Fruit fly (Drosophila melanogaster) whole organism, wandering third instar larva: ENCODE data around the gene CG32188.
A peak's percentile ranks its signal among the peaks of the same experiment; 100 is the strongest.

ENCODE experiments used
- CG9705 ChIP-seq: fragments of 200-800 bp; sonication (Bioruptor generic); optimal IDR thresholded peaks from 2 replicates; lab custom pipeline; 2018; ENCODE audit warnings: missing biosample characterization, mild to moderate bottlenecking, missing genetic modification characterization
- CrebA ChIP-seq: fragments of 200-800 bp; sonication (Bioruptor generic); optimal IDR thresholded peaks from 2 replicates; lab custom pipeline; 2016; ENCODE audit warnings: missing biosample characterization, mild to moderate bottlenecking, missing genetic modification characterization, borderline replicate concordance
- Dfd ChIP-seq: fragments of >200 bp; optimal IDR thresholded peaks from 2 replicates; lab custom pipeline; 2017; ENCODE audit warnings: missing biosample characterization, missing genetic modification characterization
- Myc ChIP-seq: fragments of >200 bp; optimal IDR thresholded peaks from 2 replicates; lab custom pipeline; 2017
- Rel ChIP-seq, 2 experiments: fragments of 200-800 bp; sonication (Bioruptor generic) in 1 of 2; optimal IDR thresholded peaks; 2 replicates in 1 of 2; 3 replicates in 1 of 2; lab custom pipeline; 2016 to 2019; ENCODE audit warnings: mild to moderate bottlenecking in 2 of 2, missing biosample characterization in 2 of 2, missing genetic modification characterization in 2 of 2, moderate library complexity in 1 of 2
- Vsx2 ChIP-seq: fragments of 200-300, 225-300 bp; sonication (Bioruptor generic); optimal IDR thresholded peaks from 2 replicates; lab custom pipeline; 2018; ENCODE audit warnings: missing biosample characterization, missing genetic modification characterization; ENCODE audit not compliant: partially characterized antibody
- dl ChIP-seq, 2 experiments: fragments of 175-275, 200-275 bp in 1 of 2; fragments of 200-275 bp in 1 of 2; sonication (Bioruptor generic); optimal IDR thresholded peaks; lab custom pipeline; 2018; ENCODE audit warnings: mild to moderate bottlenecking in 2 of 2, missing biosample characterization in 2 of 2, missing genetic modification characterization in 2 of 2, moderate library complexity in 2 of 2; ENCODE audit not compliant: partially characterized antibody in 2 of 2, insufficient read depth in 1 of 2
- dmrt93B ChIP-seq: fragments of 200-800 bp; sonication (Bioruptor generic); optimal IDR thresholded peaks from 2 replicates; lab custom pipeline; 2018; ENCODE audit warnings: missing biosample characterization, mild to moderate bottlenecking, missing genetic modification characterization
- ey ChIP-seq: fragments of 200-800 bp; sonication (Bioruptor generic); optimal IDR thresholded peaks from 2 replicates; lab custom pipeline; 2016; ENCODE audit warnings: missing biosample characterization, missing genetic modification characterization
- foxo ChIP-seq, 2 experiments: fragments of 200-800 bp; sonication (Bioruptor generic); optimal IDR thresholded peaks; 2 replicates in 1 of 2; 3 replicates in 1 of 2; lab custom pipeline; 2016 to 2017; ENCODE audit warnings: missing biosample characterization in 2 of 2, missing genetic modification characterization in 2 of 2
- pan ChIP-seq: fragments of >200 bp; optimal IDR thresholded peaks from 2 replicates; lab custom pipeline; 2017
- psq ChIP-seq: fragments of 200-800 bp; sonication (Bioruptor generic); optimal IDR thresholded peaks from 3 replicates; lab custom pipeline; 2017; ENCODE audit warnings: missing biosample characterization, mild to moderate bottlenecking, missing genetic modification characterization, moderate library complexity
- sv ChIP-seq: fragments of 200-800 bp; sonication (Bioruptor generic); optimal IDR thresholded peaks from 3 replicates; lab custom pipeline; 2016; ENCODE audit warnings: missing biosample characterization, missing genetic modification characterization
- usp ChIP-seq: fragments of >200 bp; optimal IDR thresholded peaks from 2 replicates; lab custom pipeline; 2017; ENCODE audit warnings: missing biosample characterization, missing genetic modification characterization

dm6 chr3L:17842892-17843703 is 9.7 kb upstream of the CG32188 start, which contains the start of gene CG5567:
- TF ChIP-seq sv (GFP tag; lab: Kevin White, UChicago) (no peak), usp (no peak), pan (no peak), Myc (lab: Kevin White, UChicago) (no peak), Rel (GFP tag; optimal IDR thresholded peaks at IDR 0.05; lab: Kevin White, UChicago) (no peak), Rel (tag; optimal IDR thresholded peaks at IDR 0.05; lab: Kevin White, UChicago) (peak; percentile 23), ey (GFP tag; lab: Kevin White, UChicago) (no peak), foxo (GFP tag; optimal IDR thresholded peaks at IDR 0.05; lab: Kevin White, UChicago) (peak in 1 of 2 experiments; percentile 23), Dfd (GFP tag; lab: Kevin White, UChicago) (no peak), CrebA (GFP tag; lab: Kevin White, UChicago) (no peak), Vsx2 (no peak), dl (GFP tag; optimal IDR thresholded peaks at IDR 0.05; lab: Kevin White, UChicago; ENCODE audit: insufficient read depth in 1 of 2, partially characterized antibody in 2 of 2) (no peak), psq (GFP tag; lab: Kevin White, UChicago) (no peak), dmrt93B (GFP tag; lab: Kevin White, UChicago) (no peak), CG9705 (GFP tag; lab: Kevin White, UChicago) (no peak)
